Fruit fly (Drosophila melanogaster): ENCODE results near the gene Prx6a.
A peak's percentile ranks its signal among the peaks of the same experiment; 100 is the strongest.

The Prx6a gene

DNA sequence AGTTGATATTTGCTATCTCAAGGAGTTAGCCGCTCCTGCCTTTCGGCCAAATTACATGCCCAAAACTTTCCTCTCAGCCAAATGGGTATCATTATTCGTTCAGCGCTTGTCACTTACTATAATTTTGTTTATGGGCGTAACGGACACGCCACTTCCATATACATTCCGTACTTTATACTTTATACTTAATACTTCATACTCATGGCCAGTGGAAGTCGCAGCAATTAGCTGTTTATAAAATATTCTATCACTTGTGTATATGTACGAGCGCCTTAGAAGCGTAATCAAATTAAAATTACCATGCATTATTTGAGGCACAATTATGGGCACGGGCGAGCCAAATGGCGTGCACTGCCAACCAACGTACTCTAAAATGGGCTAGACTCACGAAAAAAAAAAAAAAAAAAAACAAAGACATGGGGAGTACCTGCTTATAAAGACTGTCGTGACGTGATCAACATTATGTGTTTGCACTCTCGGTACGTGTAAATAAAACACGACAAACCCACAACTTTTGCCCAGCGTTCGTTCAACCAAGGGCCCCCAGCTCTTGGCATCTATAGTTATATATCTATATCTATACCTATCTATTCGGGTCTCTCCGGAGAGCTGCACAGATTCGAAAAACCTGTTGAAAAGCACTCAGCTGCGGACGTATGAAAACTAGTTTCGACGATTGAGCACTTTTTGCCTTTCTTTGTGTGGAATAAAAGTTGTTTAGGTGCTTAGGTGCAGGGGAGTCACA is 16.7 kb downstream of the Prx6a start (continued):
- peak; percentile 96 for TF ChIP-seq kni (GFP tag; optimal IDR thresholded peaks at IDR 0.05)
- TF ChIP-seq otp (GFP tag; IDR thresholded peaks at IDR 0.05): 0 out of 3 replicates have a peak, but pooled peaks have one; percentile 30
- no peak for TF ChIP-seq Opbp (GFP tag; IDR thresholded peaks at IDR 0.05; ENCODE audit: partially characterized antibody)
- no peak for TF ChIP-seq CG8924 (tag; optimal IDR thresholded peaks at IDR 0.05)
- no peak; the same call in 2 of the 3 replicates for TF ChIP-seq CG6791 (GFP tag; IDR thresholded peaks at IDR 0.05; ENCODE audit: partially characterized antibody)
- TF ChIP-seq CG9817 (tag; optimal IDR thresholded peaks at IDR 0.05): no peak
- TF ChIP-seq CG3163 (GFP tag; optimal IDR thresholded peaks at IDR 0.05): no peak
- TF ChIP-seq amos (GFP tag; IDR thresholded peaks at IDR 0.05; ENCODE audit: partially characterized antibody): no peak
- no peak; the same call in 1 of the 3 replicates for TF ChIP-seq CG2199 (GFP tag; IDR thresholded peaks at IDR 0.05)
- no peak for TF ChIP-seq CG17328 (GFP tag; IDR thresholded peaks at IDR 0.05)
- TF ChIP-seq bowl (GFP tag; IDR thresholded peaks at IDR 0.05): no peak
- TF ChIP-seq CHES-1-like (GFP tag; optimal IDR thresholded peaks at IDR 0.05): no peak
- peak; percentile 52 for TF ChIP-seq mirr (GFP tag; optimal IDR thresholded peaks at IDR 0.05)
- no peak for TF ChIP-seq CG10654 (GFP tag; optimal IDR thresholded peaks at IDR 0.05)
- TF ChIP-seq CG4404 (GFP tag; IDR thresholded peaks at IDR 0.05): no peak
- TF ChIP-seq MTF-1 (GFP tag; optimal IDR thresholded peaks at IDR 0.05; ENCODE audit: borderline replicate concordance): peak; percentile 56
- TF ChIP-seq zen2 (GFP tag; IDR thresholded peaks at IDR 0.05; ENCODE audit: partially characterized antibody): no peak
- no peak for TF ChIP-seq Hsf (GFP tag; optimal IDR thresholded peaks at IDR 0.05)
- no peak for TF ChIP-seq twi (tag; optimal IDR thresholded peaks at IDR 0.05)
- no peak for TF ChIP-seq nerfin-2 (GFP tag; IDR thresholded peaks at IDR 0.05; ENCODE audit: partially characterized antibody)
- no peak for TF ChIP-seq Dek (tag; optimal IDR thresholded peaks at IDR 0.05)
- no peak for TF ChIP-seq Jarid2 (GFP tag; optimal IDR thresholded peaks at IDR 0.05)
- no peak for TF ChIP-seq eyg (GFP tag; optimal IDR thresholded peaks at IDR 0.05)
- no peak for TF ChIP-seq Usf (GFP tag; optimal IDR thresholded peaks at IDR 0.05)
- no peak for TF ChIP-seq slbo (GFP tag; IDR thresholded peaks at IDR 0.05)
- peak; percentile 46 for TF ChIP-seq CG7745 (tag; optimal IDR thresholded peaks at IDR 0.05)
- TF ChIP-seq CG10462 (GFP tag; optimal IDR thresholded peaks at IDR 0.05): no peak
- TF ChIP-seq gcm (GFP tag; optimal IDR thresholded peaks at IDR 0.05): peak; percentile 29
- peak; percentile 54 for TF ChIP-seq wek (GFP tag; optimal IDR thresholded peaks at IDR 0.05)
- TF ChIP-seq CG10565 (GFP tag; optimal IDR thresholded peaks at IDR 0.05): no peak
- TF ChIP-seq trem (tag; optimal IDR thresholded peaks at IDR 0.05): no peak
- no peak for TF ChIP-seq Dip2 (GFP tag; IDR thresholded peaks at IDR 0.05)
- no peak for TF ChIP-seq Stat92E (GFP tag; optimal IDR thresholded peaks at IDR 0.05)
- no peak for TF ChIP-seq abd-A (tag; optimal IDR thresholded peaks at IDR 0.05)
- TF ChIP-seq CG15073 (GFP tag; optimal IDR thresholded peaks at IDR 0.05): no peak
- no peak for TF ChIP-seq NfI (GFP tag; optimal IDR thresholded peaks at IDR 0.05)
- no peak for TF ChIP-seq CG3407 (GFP tag; optimal IDR thresholded peaks at IDR 0.05)
- no peak for TF ChIP-seq gcm2 (GFP tag; optimal IDR thresholded peaks at IDR 0.05)
- no peak for TF ChIP-seq dati (GFP tag; IDR thresholded peaks at IDR 0.05)
- TF ChIP-seq ttk (GFP tag; IDR thresholded peaks at IDR 0.05): no peak
- no peak for TF ChIP-seq nom (GFP tag; optimal IDR thresholded peaks at IDR 0.05)
- TF ChIP-seq Gsc (GFP tag; IDR thresholded peaks at IDR 0.05): no peak
- TF ChIP-seq CG17568 (GFP tag; optimal IDR thresholded peaks at IDR 0.05): peak; percentile 2
- TF ChIP-seq da (GFP tag; optimal IDR thresholded peaks at IDR 0.05): no peak
- TF ChIP-seq CG11723 (GFP tag; optimal IDR thresholded peaks at IDR 0.05): peak; percentile 31
- TF ChIP-seq sima (GFP tag; optimal IDR thresholded peaks at IDR 0.05): no peak
- no peak for TF ChIP-seq Ptx1 (GFP tag; IDR thresholded peaks at IDR 0.05)
- peak; percentile 25 for TF ChIP-seq CG18599 (GFP tag; optimal IDR thresholded peaks at IDR 0.05)
- TF ChIP-seq CG17186 (GFP tag; optimal IDR thresholded peaks at IDR 0.05): no peak
